Fruit fly (Drosophila melanogaster) whole organism, adult: ENCODE measurements around the gene CG6013.

ENCODE experiments used
- CG11617 ChIP-seq: fragments of 200-800 bp; sonication (Bioruptor generic); optimal IDR thresholded peaks from 2 replicates; lab custom pipeline; 2017; ENCODE audit warnings: mild to moderate bottlenecking, missing biosample characterization, missing genetic modification reagents, missing genetic modification characterization
- CG12768 ChIP-seq: fragments of 200-800 bp; sonication (Bioruptor generic); optimal IDR thresholded peaks from 2 replicates; lab custom pipeline; 2017; ENCODE audit warnings: missing biosample characterization, missing genetic modification characterization, mild to moderate bottlenecking, moderate library complexity, missing genetic modification reagents
- CG1620 ChIP-seq: fragments of 200-800 bp; sonication (Bioruptor generic); optimal IDR thresholded peaks from 2 replicates; lab custom pipeline; 2016; ENCODE audit warnings: missing biosample characterization, missing genetic modification characterization
- CG33017 ChIP-seq: fragments of 200-800 bp; sonication (Bioruptor generic); optimal IDR thresholded peaks from 2 replicates; lab custom pipeline; 2018; ENCODE audit warnings: missing biosample characterization, mild to moderate bottlenecking, missing genetic modification characterization, moderate library complexity
- CG5204 ChIP-seq: fragments of 200-800 bp; sonication (Bioruptor generic); optimal IDR thresholded peaks from 2 replicates; lab custom pipeline; 2016; ENCODE audit warnings: missing biosample characterization, missing genetic modification characterization
- CG7045 ChIP-seq: fragments of 200-800 bp; sonication (Bioruptor generic); optimal IDR thresholded peaks from 2 replicates; lab custom pipeline; 2017; ENCODE audit warnings: missing biosample characterization, mild to moderate bottlenecking, missing genetic modification characterization
- CG7101 ChIP-seq: fragments of 200-800 bp; sonication (Bioruptor generic); optimal IDR thresholded peaks from 2 replicates; lab custom pipeline; 2018; ENCODE audit warnings: missing biosample characterization, mild to moderate bottlenecking, missing genetic modification characterization, moderate library complexity
- Crg-1 ChIP-seq: fragments of 200-800 bp; sonication (Bioruptor generic); optimal IDR thresholded peaks from 2 replicates; lab custom pipeline; 2016; ENCODE audit warnings: missing biosample characterization, missing genetic modification characterization
- Hr96 ChIP-seq: fragments of 200-800 bp; sonication (Bioruptor generic); optimal IDR thresholded peaks from 2 replicates; lab custom pipeline; 2016; ENCODE audit warnings: missing biosample characterization, missing genetic modification characterization
- Mnt ChIP-seq: fragments of 200-800 bp; sonication (Bioruptor generic); optimal IDR thresholded peaks from 2 replicates; lab custom pipeline; 2016; ENCODE audit warnings: missing biosample characterization, mild to moderate bottlenecking, missing genetic modification characterization
- bab1 ChIP-seq: fragments of 200-800 bp; sonication (Bioruptor generic); optimal IDR thresholded peaks from 3 replicates; lab custom pipeline; 2019; ENCODE audit warnings: missing biosample characterization, mild to moderate bottlenecking, missing genetic modification characterization, moderate library complexity
- cic ChIP-seq: fragments of 200-800 bp; sonication (Bioruptor generic); optimal IDR thresholded peaks from 2 replicates; lab custom pipeline; 2017; ENCODE audit warnings: missing biosample characterization, mild to moderate bottlenecking, missing genetic modification characterization, moderate library complexity
- cnc ChIP-seq, 2 experiments: fragments of >200 bp; optimal IDR thresholded peaks; 2 replicates each; lab custom pipeline; 2017
- kay ChIP-seq: fragments of 200-800 bp; sonication (Bioruptor generic); peaks from one replicate; lab custom pipeline; 2016; ENCODE audit warnings: missing biosample characterization, missing genetic modification characterization, borderline replicate concordance
- ovo ChIP-seq: fragments of 200-800 bp; sonication (Bioruptor generic); optimal IDR thresholded peaks from 2 replicates; lab custom pipeline; 2016; ENCODE audit warnings: missing biosample characterization, missing genetic modification characterization
- pad ChIP-seq: fragments of 200-800 bp; sonication (Bioruptor generic); optimal IDR thresholded peaks from 3 replicates; lab custom pipeline; 2017; ENCODE audit warnings: missing biosample characterization, missing genetic modification characterization, mild to moderate bottlenecking, moderate library complexity, missing genetic modification reagents
- tj ChIP-seq: fragments of 200-800 bp; sonication (Bioruptor generic); optimal IDR thresholded peaks from 3 replicates; lab custom pipeline; 2017; ENCODE audit warnings: missing biosample characterization, mild to moderate bottlenecking, missing genetic modification characterization, moderate library complexity
- toe ChIP-seq: fragments of 200-800 bp; sonication (Bioruptor generic); optimal IDR thresholded peaks from 2 replicates; lab custom pipeline; 2016; ENCODE audit warnings: missing biosample characterization, missing genetic modification characterization

The CG6013 gene

dm6 chr3R:19074207-19074606 lies 42.9 kb downstream of the CG6013 start:
- TF ChIP-seq cic (GFP tag; lab: Kevin White, UChicago) (no peak), CG11617 (GFP tag; lab: Kevin White, UChicago) (no peak), bab1 (GFP tag; lab: Kevin White, UChicago) (no peak), cnc (optimal IDR thresholded peaks at IDR 0.05; lab: Kevin White, UChicago) (no peak), tj (GFP tag; lab: Kevin White, UChicago) (no peak), CG7045 (GFP tag; lab: Kevin White, UChicago) (no peak), Mnt (no peak), kay (GFP tag; lab: Kevin White, UChicago) (no peak), CG1620 (no peak)

- TF ChIP-seq CG33017 (tag; lab: Kevin White, UChicago) (no peak), cnc (optimal IDR thresholded peaks at IDR 0.05; lab: Kevin White, UChicago) (no peak), CG7101 (tag; lab: Kevin White, UChicago) (no peak), cic (GFP tag; lab: Kevin White, UChicago) (no peak), tj (GFP tag; lab: Kevin White, UChicago) (no peak), CG5204 (GFP tag; lab: Kevin White, UChicago) (no peak), CG1620 (no peak)
Measured at dm6 chr3R:19075135-19075534, 43.8 kb downstream of the CG6013 start.

- TF ChIP-seq bab1 (GFP tag; lab: Kevin White, UChicago) = no peak
- TF ChIP-seq CG5204 (GFP tag; lab: Kevin White, UChicago) = no peak
- TF ChIP-seq cnc (optimal IDR thresholded peaks at IDR 0.05; lab: Kevin White, UChicago) = no peak
- TF ChIP-seq toe (GFP tag; lab: Kevin White, UChicago) = no peak
- TF ChIP-seq tj (GFP tag; lab: Kevin White, UChicago) = no peak
- TF ChIP-seq Mnt = no peak
- TF ChIP-seq ovo (GFP tag; lab: Kevin White, UChicago) = no peak
- no peak for TF ChIP-seq CG7045 (GFP tag; lab: Kevin White, UChicago)
- TF ChIP-seq Hr96 = no peak
Measured at dm6 chr3R:19077856-19078255, 46.6 kb downstream of the CG6013 start.

- TF ChIP-seq ovo (GFP tag; lab: Kevin White, UChicago) = no peak
- no peak for TF ChIP-seq pad (GFP tag; lab: Kevin White, UChicago)
- TF ChIP-seq Crg-1 (GFP tag; lab: Kevin White, UChicago) = no peak
Measured at dm6 chr3R:19079140-19079539, 47.8 kb downstream of the CG6013 start.

- TF ChIP-seq CG1620 (no peak), CG12768 (GFP tag; lab: Kevin White, UChicago) (no peak), Hr96 (no peak), cnc (optimal IDR thresholded peaks at IDR 0.05; lab: Kevin White, UChicago) (no peak), bab1 (GFP tag; lab: Kevin White, UChicago) (no peak), CG7101 (tag; lab: Kevin White, UChicago) (no peak), kay (GFP tag; lab: Kevin White, UChicago) (no peak), pad (GFP tag; lab: Kevin White, UChicago) (no peak)
Measured at dm6 chr3R:19080656-19081364, 49.5 kb downstream of the CG6013 start.
